Worm (Caenorhabditis elegans) whole organism, L1 larva: ENCODE results near the gene nadk-2.

ENCODE experiments used
- C04F5.9 ChIP-seq: sonication (generic microtip); optimal IDR thresholded peaks from 2 replicates; lab custom pipeline; 2016; ENCODE audit warnings: missing genetic modification characterization, missing compliant biosample characterization
- F16B12.6 ChIP-seq: fragments of 150-350 bp; optimal IDR thresholded peaks from 2 replicates; lab custom pipeline; 2014; ENCODE audit warnings: missing biosample characterization, missing genetic modification characterization
- ama-1 ChIP-seq: fragments of 150-350 bp; optimal IDR thresholded peaks from 2 replicates; lab custom pipeline; 2014
- blmp-1 ChIP-seq: fragments of 150-350 bp; optimal IDR thresholded peaks from 2 replicates; lab custom pipeline; 2014; ENCODE audit warnings: missing biosample characterization, missing genetic modification characterization
- ceh-63 ChIP-seq: fragments of 200-800 bp; sonication (Bioruptor generic); optimal IDR thresholded peaks from 2 replicates; lab custom pipeline; 2018; ENCODE audit warnings: mild to moderate bottlenecking, missing genetic modification characterization, missing compliant biosample characterization
- ceh-82 ChIP-seq, 3 experiments: fragments of 150-350 bp in 1 of 3; sonication (generic microtip) in 2 of 3; optimal IDR thresholded peaks; 2 replicates each; lab custom pipeline; 2014 to 2017; ENCODE audit warnings: missing biosample characterization in 3 of 3, missing genetic modification characterization in 3 of 3
- ceh-90 ChIP-seq: sonication (generic microtip); optimal IDR thresholded peaks from 2 replicates; lab custom pipeline; 2016; ENCODE audit warnings: missing genetic modification characterization, missing compliant biosample characterization
- dsc-1 ChIP-seq: sonication (generic microtip); optimal IDR thresholded peaks from 2 replicates; lab custom pipeline; 2016; ENCODE audit warnings: mild to moderate bottlenecking, missing genetic modification characterization, missing compliant biosample characterization
- efl-1 ChIP-seq, 4 experiments: fragments of 150-350 bp; optimal IDR thresholded peaks in 3 of 4; peaks in 1 of 4; 1 replicate in 1 of 4; 2 replicates in 3 of 4; lab custom pipeline; 2014; ENCODE audit warnings: missing biosample characterization in 2 of 4, missing genetic modification characterization in 2 of 4, missing genetic modification reagents in 2 of 4
- elt-2 ChIP-seq: sonication (generic microtip); optimal IDR thresholded peaks from 2 replicates; lab custom pipeline; 2016; ENCODE audit warnings: missing genetic modification characterization, mild to moderate bottlenecking, inconsistent platforms, missing compliant biosample characterization, missing genetic modification reagents
- elt-3 ChIP-seq, 6 experiments: fragments of 150-350 bp in 1 of 6; sonication (generic microtip); optimal IDR thresholded peaks; 2 replicates each; lab custom pipeline; 2017 to 2018; ENCODE audit warnings: missing biosample characterization in 6 of 6, missing genetic modification characterization in 6 of 6, inconsistent platforms in 1 of 6
- ets-5 ChIP-seq: fragments of 200-800 bp; sonication (Bioruptor generic); IDR thresholded peaks from 2 replicates; pipeline ENCODE4 v1.3.6; 2022; ENCODE audit warnings: missing genetic modification characterization, missing compliant biosample characterization
- fkh-10 ChIP-seq: sonication (generic microtip); optimal IDR thresholded peaks from 2 replicates; lab custom pipeline; 2017; ENCODE audit warnings: missing biosample characterization, missing genetic modification reagents, missing genetic modification characterization
- fos-1 ChIP-seq: fragments of 150-350 bp; optimal IDR thresholded peaks from 2 replicates; lab custom pipeline; 2014; ENCODE audit warnings: missing biosample characterization, missing genetic modification characterization
- grh-1 ChIP-seq: fragments of 200-800 bp; sonication (Bioruptor generic); IDR thresholded peaks from 2 replicates; pipeline ENCODE4 v1.3.6; 2022; ENCODE audit warnings: missing genetic modification reagents, missing genetic modification characterization, missing compliant biosample characterization
- hlh-17 ChIP-seq: fragments of 200-800 bp; sonication (Bioruptor generic); optimal IDR thresholded peaks from 2 replicates; lab custom pipeline; 2018; ENCODE audit warnings: missing genetic modification characterization, mild to moderate bottlenecking, missing compliant biosample characterization, moderate library complexity, borderline replicate concordance
- hlh-4 ChIP-seq: sonication (generic microtip); optimal IDR thresholded peaks from 2 replicates; lab custom pipeline; 2016; ENCODE audit warnings: mild to moderate bottlenecking, missing genetic modification characterization, missing compliant biosample characterization
- irx-1 ChIP-seq: sonication (generic microtip); optimal IDR thresholded peaks from 2 replicates; lab custom pipeline; 2016; ENCODE audit warnings: missing genetic modification characterization, missing compliant biosample characterization
- jun-1 ChIP-seq: fragments of 150-350 bp; optimal IDR thresholded peaks from 2 replicates; lab custom pipeline; 2014; ENCODE audit warnings: missing biosample characterization, missing genetic modification reagents, missing genetic modification characterization
- lin-14 ChIP-seq: fragments of 200-800 bp; sonication (Bioruptor generic); optimal IDR thresholded peaks from 2 replicates; lab custom pipeline; 2018; ENCODE audit warnings: mild to moderate bottlenecking, missing genetic modification characterization, moderate library complexity, missing compliant biosample characterization
- lin-15B ChIP-seq: fragments of 150-350 bp; sonication (generic microtip); optimal IDR thresholded peaks from 3 replicates; lab custom pipeline; 2014; ENCODE audit warnings: missing biosample characterization, missing genetic modification characterization
- lin-35 ChIP-seq, 2 experiments: fragments of 150-350 bp; optimal IDR thresholded peaks; 2 replicates each; lab custom pipeline; 2014; ENCODE audit warnings: missing biosample characterization in 2 of 2, missing genetic modification characterization in 2 of 2, missing genetic modification reagents in 2 of 2
- lir-3 ChIP-seq: sonication (generic microtip); optimal IDR thresholded peaks from 2 replicates; lab custom pipeline; 2016; ENCODE audit warnings: mild to moderate bottlenecking, missing genetic modification characterization, moderate library complexity, missing compliant biosample characterization; ENCODE audit not compliant: poor library complexity
- mab-9 ChIP-seq: fragments of 200-800 bp; sonication (Bioruptor generic); IDR thresholded peaks from 2 replicates; pipeline ENCODE4 v1.3.6; 2022; ENCODE audit warnings: missing genetic modification reagents, missing genetic modification characterization, missing compliant biosample characterization
- mdl-1 ChIP-seq, 2 experiments: fragments of 150-350 bp; optimal IDR thresholded peaks; 2 replicates each; lab custom pipeline; 2014 to 2017; ENCODE audit warnings: missing biosample characterization in 2 of 2, missing genetic modification characterization in 2 of 2, inconsistent platforms in 1 of 2
- mef-2 ChIP-seq: fragments of 150-350 bp; optimal IDR thresholded peaks from 2 replicates; lab custom pipeline; 2014; ENCODE audit warnings: missing biosample characterization, missing genetic modification characterization
- mep-1 ChIP-seq: fragments of 150-350 bp; optimal IDR thresholded peaks from 2 replicates; lab custom pipeline; 2014; ENCODE audit warnings: missing biosample characterization, missing genetic modification characterization
- nhr-11 ChIP-seq: fragments of 150-350 bp; optimal IDR thresholded peaks from 2 replicates; lab custom pipeline; 2014; ENCODE audit warnings: missing biosample characterization, missing genetic modification characterization
- nhr-12 ChIP-seq: sonication (generic microtip); optimal IDR thresholded peaks from 2 replicates; lab custom pipeline; 2017; ENCODE audit warnings: missing biosample characterization, missing genetic modification characterization
- nhr-19 ChIP-seq: fragments of 200-800 bp; sonication (Bioruptor generic); conservative IDR thresholded peaks from 2 replicates; pipeline ENCODE4 v1.3.6; 2022; ENCODE audit warnings: missing genetic modification characterization, missing compliant biosample characterization
- nhr-20 ChIP-seq: sonication (generic microtip); optimal IDR thresholded peaks from 2 replicates; lab custom pipeline; 2016; ENCODE audit warnings: mild to moderate bottlenecking, missing genetic modification characterization, missing compliant biosample characterization
- nhr-28 ChIP-seq: fragments of 150-350 bp; optimal IDR thresholded peaks from 2 replicates; lab custom pipeline; 2014; ENCODE audit warnings: missing biosample characterization, missing genetic modification characterization
- nhr-47 ChIP-seq: sonication (generic microtip); optimal IDR thresholded peaks from 2 replicates; lab custom pipeline; 2016; ENCODE audit warnings: mild to moderate bottlenecking, missing genetic modification characterization, moderate library complexity, missing compliant biosample characterization
- nhr-71 ChIP-seq: sonication (generic microtip); optimal IDR thresholded peaks from 2 replicates; lab custom pipeline; 2016; ENCODE audit warnings: mild to moderate bottlenecking, missing genetic modification characterization, moderate library complexity, missing compliant biosample characterization
- nhr-76 ChIP-seq: sonication (generic microtip); optimal IDR thresholded peaks from 2 replicates; lab custom pipeline; 2017; ENCODE audit warnings: missing biosample characterization, missing genetic modification characterization
- nhr-77 ChIP-seq: fragments of 150-350 bp; optimal IDR thresholded peaks from 2 replicates; lab custom pipeline; 2014; ENCODE audit warnings: missing biosample characterization, missing genetic modification characterization
- nhr-84 ChIP-seq: sonication (generic microtip); optimal IDR thresholded peaks from 2 replicates; lab custom pipeline; 2017; ENCODE audit warnings: missing biosample characterization, missing genetic modification characterization
- nhr-85 ChIP-seq: sonication (generic microtip); peaks from one replicate; lab custom pipeline; 2016; ENCODE audit warnings: missing genetic modification characterization, inconsistent platforms, missing compliant biosample characterization
- pqm-1 ChIP-seq: sonication (generic microtip); optimal IDR thresholded peaks from 3 replicates; lab custom pipeline; 2017; ENCODE audit warnings: missing biosample characterization, missing genetic modification characterization
- snpc-4 ChIP-seq: fragments of 150-350 bp; optimal IDR thresholded peaks from 2 replicates; lab custom pipeline; 2014; ENCODE audit warnings: missing biosample characterization, missing genetic modification characterization
- snu-23 ChIP-seq: sonication (generic microtip); optimal IDR thresholded peaks from 2 replicates; lab custom pipeline; 2016; ENCODE audit warnings: missing genetic modification characterization, missing compliant biosample characterization
- swsn-7 ChIP-seq: sonication (generic microtip); optimal IDR thresholded peaks from 2 replicates; lab custom pipeline; 2016; ENCODE audit warnings: missing genetic modification characterization, missing compliant biosample characterization
- tlp-1 ChIP-seq: fragments of 150-350 bp; optimal IDR thresholded peaks from 2 replicates; lab custom pipeline; 2014; ENCODE audit warnings: missing biosample characterization, missing genetic modification characterization
- unc-30 ChIP-seq: sonication (generic microtip); optimal IDR thresholded peaks from 2 replicates; lab custom pipeline; 2017; ENCODE audit warnings: missing biosample characterization, missing genetic modification characterization
- unc-86 ChIP-seq: sonication (generic microtip); optimal IDR thresholded peaks from 2 replicates; lab custom pipeline; 2016; ENCODE audit warnings: missing genetic modification characterization, missing compliant biosample characterization
- xbp-1 ChIP-seq: sonication (generic microtip); optimal IDR thresholded peaks from 2 replicates; lab custom pipeline; 2016; ENCODE audit warnings: missing genetic modification characterization, missing compliant biosample characterization
- zip-4 ChIP-seq: fragments of 200-800 bp; sonication (Bioruptor generic); optimal IDR thresholded peaks from 2 replicates; lab custom pipeline; 2018; ENCODE audit warnings: mild to moderate bottlenecking, missing genetic modification characterization, moderate library complexity, missing compliant biosample characterization
- ztf-4 ChIP-seq: fragments of 150-350 bp; optimal IDR thresholded peaks from 2 replicates; lab custom pipeline; 2014; ENCODE audit warnings: missing biosample characterization, missing genetic modification characterization

The nadk-2 gene

ce11 chrII:12040167-12040566, 9.2 kb upstream of the nadk-2 start (continued):
- no peak for TF ChIP-seq lin-15B (tag; lab: Kevin White, UChicago)
- TF ChIP-seq nhr-85 (tag; lab: Kevin White, UChicago): peak; percentile 73
- no peak for TF ChIP-seq ztf-4
- no peak for TF ChIP-seq C04F5.9 (tag; lab: Kevin White, UChicago)
- peak; percentile 20 for TF ChIP-seq nhr-77 (tag; lab: Kevin White, UChicago)
- TF ChIP-seq zip-4 (GFP tag; lab: Kevin White, UChicago): no peak
- TF ChIP-seq xbp-1: peak; percentile 13
- no peak for TF ChIP-seq nhr-76 (tag; lab: Kevin White, UChicago)
- TF ChIP-seq ceh-63 (GFP tag; lab: Kevin White, UChicago): no peak
- TF ChIP-seq hlh-4 (tag; lab: Kevin White, UChicago): no peak
- peak; percentile 80 for TF ChIP-seq snu-23 (GFP tag; lab: Kevin White, UChicago)
- TF ChIP-seq blmp-1: peak; percentile 83
- TF ChIP-seq grh-1 (GFP tag; lab: Robert Waterston, UW): no peak
- TF ChIP-seq ceh-82 (tag; optimal IDR thresholded peaks at IDR 0.05; lab: Kevin White, UChicago): peak in 1 of 3 experiments; percentile 54
- TF ChIP-seq lir-3 (tag; lab: Kevin White, UChicago): no peak
- TF ChIP-seq mab-9: no peak
- TF ChIP-seq lin-35 (GFP tag; optimal IDR thresholded peaks at IDR 0.05; lab: Kevin White, UChicago): peak; percentile 56 to 68
- TF ChIP-seq nhr-84 (tag; lab: Kevin White, UChicago): no peak
- TF ChIP-seq lin-14 (GFP tag; lab: Kevin White, UChicago): no peak
- no peak for TF ChIP-seq unc-86 (tag; lab: Kevin White, UChicago)
- TF ChIP-seq swsn-7 (tag; lab: Kevin White, UChicago): peak; percentile 48
- no peak for TF ChIP-seq nhr-11 (tag; lab: Kevin White, UChicago)
- TF ChIP-seq ama-1: no peak
- TF ChIP-seq fos-1 (tag; lab: Kevin White, UChicago): no peak
- peak; percentile 87 for TF ChIP-seq nhr-20
- TF ChIP-seq elt-3 (tag; optimal IDR thresholded peaks at IDR 0.05; lab: Kevin White, UChicago): peak in 3 of 6 experiments; percentile 49 to 70 (median 50)
- TF ChIP-seq nhr-47 (tag; lab: Kevin White, UChicago): peak; percentile 61
- peak; percentile 51 for TF ChIP-seq elt-2 (tag; lab: Kevin White, UChicago)
- TF ChIP-seq snpc-4 (tag; lab: Kevin White, UChicago): peak; percentile 1
- TF ChIP-seq F16B12.6 (tag; lab: Kevin White, UChicago): peak; percentile 36
- TF ChIP-seq hlh-17 (GFP tag; lab: Kevin White, UChicago): no peak
- TF ChIP-seq pqm-1 (tag; lab: Kevin White, UChicago): no peak
- peak in 1 of 2 experiments; percentile 33 for TF ChIP-seq mdl-1 (tag; optimal IDR thresholded peaks at IDR 0.05; lab: Kevin White, UChicago)
- no peak for TF ChIP-seq nhr-28 (tag; lab: Kevin White, UChicago)
- TF ChIP-seq ceh-90 (tag; lab: Kevin White, UChicago): no peak
- TF ChIP-seq ets-5 (GFP tag; lab: Robert Waterston, UW): no peak
- TF ChIP-seq tlp-1 (tag; lab: Kevin White, UChicago): no peak
- no peak for TF ChIP-seq jun-1 (tag; lab: Kevin White, UChicago)
- peak; percentile 43 to 56 for TF ChIP-seq efl-1 (optimal IDR thresholded peaks at IDR 0.05; lab: Kevin White, UChicago)
- TF ChIP-seq efl-1 (GFP tag; optimal IDR thresholded peaks at IDR 0.05 in 1 of 2; lab: Kevin White, UChicago): peak; percentile 10 to 13
- TF ChIP-seq irx-1 (tag; lab: Kevin White, UChicago): no peak
- TF ChIP-seq fkh-10 (GFP tag; lab: Kevin White, UChicago): no peak
- no peak for TF ChIP-seq mef-2 (tag; lab: Kevin White, UChicago)
- TF ChIP-seq nhr-19: peak; percentile 43; the same call in 1 of the 2 replicates

ce11 chrII:12041116-12041515, 8.3 kb upstream of the nadk-2 start:
- no peak for TF ChIP-seq blmp-1
- TF ChIP-seq nhr-12 (tag; lab: Kevin White, UChicago): no peak
- TF ChIP-seq mdl-1 (tag; optimal IDR thresholded peaks at IDR 0.05; lab: Kevin White, UChicago): no peak
- no peak for TF ChIP-seq mep-1 (tag; lab: Kevin White, UChicago)
- TF ChIP-seq nhr-71 (tag; lab: Kevin White, UChicago): peak; percentile 1
- peak; percentile 33 for TF ChIP-seq dsc-1 (tag; lab: Kevin White, UChicago)
- TF ChIP-seq efl-1 (optimal IDR thresholded peaks at IDR 0.05; lab: Kevin White, UChicago): no peak
- peak in 1 of 2 experiments; percentile 5 for TF ChIP-seq efl-1 (GFP tag; optimal IDR thresholded peaks at IDR 0.05 in 1 of 2; lab: Kevin White, UChicago)
- TF ChIP-seq unc-30 (tag; lab: Kevin White, UChicago): no peak
- TF ChIP-seq, all 84 proteins: peak for 3
